Fruit fly (Drosophila melanogaster) whole organism, embryonic: Measurements from ENCODE around the gene CCHa1.

Experiments
- Abd-B ChIP-seq: fragments of 200-800 bp; sonication (Bioruptor generic); optimal IDR thresholded peaks from 2 replicates; lab custom pipeline; 2018; ENCODE audit warnings: missing biosample characterization, mild to moderate bottlenecking, missing genetic modification characterization, moderate library complexity
- Ada2b ChIP-seq: fragments of 200-800 bp; sonication (Bioruptor generic); IDR thresholded peaks from 2 replicates; pipeline ENCODE4 v1.3.6; 2022; ENCODE audit warnings: missing biosample characterization, missing genetic modification characterization
- Atf-2 ChIP-seq: fragments of 200-800 bp; sonication (Bioruptor generic); optimal IDR thresholded peaks from 2 replicates; lab custom pipeline; 2016; ENCODE audit warnings: missing biosample characterization, missing genetic modification characterization
- CG10565 ChIP-seq: fragments of 200-800 bp; sonication (Bioruptor generic); optimal IDR thresholded peaks from 3 replicates; lab custom pipeline; 2016; ENCODE audit warnings: missing biosample characterization, mild to moderate bottlenecking, missing genetic modification characterization
- CG11398 ChIP-seq: fragments of 200-800 bp; sonication (Bioruptor generic); optimal IDR thresholded peaks from 2 replicates; lab custom pipeline; 2016; ENCODE audit warnings: missing biosample characterization, missing genetic modification characterization
- CG12155 ChIP-seq: fragments of 200-800 bp; sonication (Bioruptor generic); optimal IDR thresholded peaks from 3 replicates; lab custom pipeline; 2016; ENCODE audit warnings: missing biosample characterization, missing genetic modification characterization
- CG13775 ChIP-seq: fragments of 200-800 bp; sonication (Bioruptor generic); optimal IDR thresholded peaks from 3 replicates; lab custom pipeline; 2017; ENCODE audit warnings: missing biosample characterization, mild to moderate bottlenecking, missing genetic modification characterization
- CG3163 ChIP-seq: fragments of 200-800 bp; sonication (Bioruptor generic); optimal IDR thresholded peaks from 3 replicates; lab custom pipeline; 2016; ENCODE audit warnings: missing biosample characterization, missing genetic modification characterization
- CG32532 ChIP-seq: fragments of 200-800 bp; sonication (Bioruptor generic); IDR thresholded peaks from 2 replicates; pipeline ENCODE4 v1.3.6; 2022; ENCODE audit warnings: missing biosample characterization, missing genetic modification characterization
- CG32767 ChIP-seq: fragments of 200-800 bp; sonication (Bioruptor generic); IDR thresholded peaks from 2 replicates; pipeline ENCODE4 v1.3.6; 2022; ENCODE audit warnings: missing biosample characterization, missing genetic modification characterization
- CG5245 ChIP-seq: fragments of 200-800 bp; sonication (Bioruptor generic); optimal IDR thresholded peaks from 3 replicates; lab custom pipeline; 2016; ENCODE audit warnings: missing biosample characterization, missing genetic modification characterization
- CG6654 ChIP-seq: fragments of 200-800 bp; sonication (Bioruptor generic); optimal IDR thresholded peaks from 2 replicates; lab custom pipeline; 2017; ENCODE audit warnings: missing biosample characterization, mild to moderate bottlenecking, missing genetic modification characterization
- CG6765 ChIP-seq: fragments of 200-800 bp; sonication (Bioruptor generic); optimal IDR thresholded peaks from 3 replicates; lab custom pipeline; 2017; ENCODE audit warnings: missing biosample characterization, mild to moderate bottlenecking, missing genetic modification characterization
- CG8388 ChIP-seq: fragments of 200-800 bp; sonication (Bioruptor generic); optimal IDR thresholded peaks from 2 replicates; lab custom pipeline; 2019; ENCODE audit warnings: missing biosample characterization, mild to moderate bottlenecking, missing genetic modification characterization, moderate library complexity
- Chrac-16 ChIP-seq: fragments of 200-800 bp; sonication (Bioruptor generic); optimal IDR thresholded peaks from 3 replicates; lab custom pipeline; 2016; ENCODE audit warnings: missing biosample characterization, missing genetic modification characterization
- E2f2 ChIP-seq: fragments of 200-800 bp; sonication (Bioruptor generic); IDR thresholded peaks from 2 replicates; pipeline ENCODE4 v1.3.6; 2022; ENCODE audit warnings: missing biosample characterization, missing genetic modification characterization
- ERR ChIP-seq: fragments of 200-800 bp; sonication (Bioruptor generic); optimal IDR thresholded peaks from 2 replicates; lab custom pipeline; 2016; ENCODE audit warnings: missing biosample characterization, missing genetic modification characterization
- Hmx ChIP-seq: fragments of 200-800 bp; sonication (Bioruptor generic); optimal IDR thresholded peaks from 2 replicates; lab custom pipeline; 2016; ENCODE audit warnings: missing biosample characterization, missing genetic modification characterization
- Hr78 ChIP-seq, 2 experiments: fragments of 200-800 bp in 1 of 2; fragments of >200 bp in 1 of 2; sonication (Bioruptor generic) in 1 of 2; optimal IDR thresholded peaks; 2 replicates each; lab custom pipeline; 2017 to 2019; ENCODE audit warnings: missing biosample characterization in 2 of 2, missing genetic modification characterization in 2 of 2, mild to moderate bottlenecking in 1 of 2, moderate library complexity in 1 of 2
- MBD-R2 ChIP-seq: fragments of 200-800 bp; sonication (Bioruptor generic); IDR thresholded peaks from 2 replicates; pipeline ENCODE4 v1.3.6; 2022; ENCODE audit warnings: missing biosample characterization, missing genetic modification characterization
- Med ChIP-seq: fragments of 200-800 bp; sonication (Bioruptor generic); peaks from one replicate; lab custom pipeline; 2016; ENCODE audit warnings: missing biosample characterization, missing genetic modification characterization, mild to moderate bottlenecking, inconsistent platforms, moderate library complexity
- NK7.1 ChIP-seq: fragments of 200-800 bp; sonication (Bioruptor generic); optimal IDR thresholded peaks from 3 replicates; lab custom pipeline; 2016; ENCODE audit warnings: missing biosample characterization, missing genetic modification characterization
- Nf-YB ChIP-seq: fragments of 200-800 bp; sonication (Bioruptor generic); optimal IDR thresholded peaks from 3 replicates; lab custom pipeline; 2019; ENCODE audit warnings: missing biosample characterization, mild to moderate bottlenecking, missing genetic modification characterization, moderate library complexity
- Side ChIP-seq: fragments of 200-800 bp; sonication (Bioruptor generic); optimal IDR thresholded peaks from 2 replicates; lab custom pipeline; 2016; ENCODE audit warnings: missing biosample characterization, missing genetic modification characterization
- Sry-δ ChIP-seq: fragments of 200-800 bp; sonication (Bioruptor generic); optimal IDR thresholded peaks from 2 replicates; lab custom pipeline; 2016; ENCODE audit warnings: missing biosample characterization, missing genetic modification characterization
- croc ChIP-seq: fragments of 200-800 bp; sonication (Bioruptor generic); conservative IDR thresholded peaks from 3 replicates; pipeline ENCODE4 v1.3.6; 2022; ENCODE audit warnings: missing biosample characterization, missing genetic modification characterization
- dpn ChIP-seq, 2 experiments: fragments of 200-800 bp; sonication (Bioruptor generic); optimal IDR thresholded peaks; 3 replicates each; lab custom pipeline; 2016; ENCODE audit warnings: missing biosample characterization in 2 of 2, missing genetic modification characterization in 2 of 2
- esg ChIP-seq: fragments of 200-800 bp; sonication (Bioruptor generic); conservative IDR thresholded peaks from 2 replicates; pipeline ENCODE4 v1.3.6; 2022; ENCODE audit warnings: missing biosample characterization, missing genetic modification characterization
- fru ChIP-seq: fragments of >200 bp; optimal IDR thresholded peaks from 2 replicates; lab custom pipeline; 2017
- her ChIP-seq: fragments of 200-800 bp; sonication (Bioruptor generic); optimal IDR thresholded peaks from 2 replicates; lab custom pipeline; 2016; ENCODE audit warnings: missing biosample characterization, missing genetic modification characterization
- kah ChIP-seq: fragments of 200-800 bp; sonication (Bioruptor generic); optimal IDR thresholded peaks from 2 replicates; lab custom pipeline; 2018; ENCODE audit warnings: missing biosample characterization, mild to moderate bottlenecking, missing genetic modification characterization
- kni ChIP-seq: fragments of 200-800 bp; sonication (Bioruptor generic); optimal IDR thresholded peaks from 3 replicates; lab custom pipeline; 2017; ENCODE audit warnings: mild to moderate bottlenecking, missing biosample characterization, missing genetic modification reagents, missing genetic modification characterization
- lilli ChIP-seq: fragments of 200-800 bp; sonication (Bioruptor generic); optimal IDR thresholded peaks from 3 replicates; lab custom pipeline; 2016; ENCODE audit warnings: missing biosample characterization, missing genetic modification characterization
- mirr ChIP-seq: fragments of 200-800 bp; sonication (Bioruptor generic); optimal IDR thresholded peaks from 3 replicates; lab custom pipeline; 2018; ENCODE audit warnings: missing biosample characterization, mild to moderate bottlenecking, missing genetic modification characterization
- otp ChIP-seq: fragments of 200-800 bp; sonication (Bioruptor generic); IDR thresholded peaks from 3 replicates; pipeline ENCODE4, ENCODE4 v1.3.6; 2022; ENCODE audit warnings: missing biosample characterization, missing genetic modification characterization
- p53 ChIP-seq: fragments of 200-800 bp; sonication (Bioruptor generic); optimal IDR thresholded peaks from 2 replicates; lab custom pipeline; 2016; ENCODE audit warnings: missing biosample characterization, missing genetic modification characterization
- pfk ChIP-seq: fragments of 200-800 bp; sonication (Bioruptor generic); optimal IDR thresholded peaks from 2 replicates; lab custom pipeline; 2018; ENCODE audit warnings: missing biosample characterization, mild to moderate bottlenecking, missing genetic modification characterization, moderate library complexity
- prd ChIP-seq, 3 experiments: fragments of >200 bp in 2 of 3; fragments of 200-800 bp in 1 of 3; sonication (Bioruptor generic) in 1 of 3; optimal IDR thresholded peaks in 2 of 3; IDR thresholded peaks in 1 of 3; 2 replicates in 2 of 3; 3 replicates in 1 of 3; pipeline versions ENCODE4 v1.3.6 to Lab custom; 2017 to 2022; ENCODE audit warnings: missing biosample characterization in 1 of 3, missing genetic modification characterization in 1 of 3
- rib ChIP-seq: fragments of 200-800 bp; sonication (Bioruptor generic); IDR thresholded peaks from 2 replicates; pipeline ENCODE4 v1.3.6; 2022; ENCODE audit warnings: missing biosample characterization, missing genetic modification characterization
- ro ChIP-seq: fragments of 200-800 bp; sonication (Bioruptor generic); IDR thresholded peaks from 2 replicates; pipeline ENCODE4 v1.3.6; 2022; ENCODE audit warnings: missing biosample characterization, missing genetic modification characterization
- salm ChIP-seq: fragments of 200-800 bp; sonication (Bioruptor generic); optimal IDR thresholded peaks from 2 replicates; lab custom pipeline; 2018; ENCODE audit warnings: missing biosample characterization, mild to moderate bottlenecking, missing genetic modification characterization
- sim ChIP-seq: fragments of 200-800 bp; sonication (Bioruptor generic); IDR thresholded peaks from 2 replicates; pipeline ENCODE4 v1.3.6; 2022; ENCODE audit warnings: missing biosample characterization, missing genetic modification characterization
- slp2 ChIP-seq: fragments of 200-800 bp; sonication (Bioruptor generic); optimal IDR thresholded peaks from 2 replicates; lab custom pipeline; 2016; ENCODE audit warnings: missing biosample characterization, missing genetic modification characterization
- sna ChIP-seq: fragments of 200-800 bp; sonication (Bioruptor generic); IDR thresholded peaks from 2 replicates; pipeline ENCODE4 v1.3.6; 2022; ENCODE audit warnings: missing biosample characterization, missing genetic modification characterization; ENCODE audit not compliant: partially characterized antibody
- so ChIP-seq: fragments of 200-800 bp; sonication (Bioruptor generic); IDR thresholded peaks from 3 replicates; pipeline ENCODE4 v1.3.6; 2022; ENCODE audit warnings: missing biosample characterization, missing genetic modification characterization
- sr ChIP-seq: fragments of 200-800 bp; sonication (Bioruptor generic); IDR thresholded peaks from 3 replicates; pipeline ENCODE4 v1.3.6; 2022; ENCODE audit warnings: missing biosample characterization, missing genetic modification characterization
- ssp ChIP-seq: fragments of 200-800 bp; sonication (Bioruptor generic); IDR thresholded peaks from 2 replicates; pipeline ENCODE4 v1.3.6; 2022; ENCODE audit warnings: missing biosample characterization, missing genetic modification characterization
- sug ChIP-seq: fragments of 200-800 bp; optimal IDR thresholded peaks from 2 replicates; lab custom pipeline; 2019; ENCODE audit warnings: missing biosample characterization, mild to moderate bottlenecking, missing genetic modification characterization, moderate library complexity
- zen2 ChIP-seq: fragments of 200-800 bp; sonication (Bioruptor generic); IDR thresholded peaks from 3 replicates; pipeline ENCODE4 v1.3.6; 2022; ENCODE audit warnings: missing biosample characterization, missing genetic modification characterization; ENCODE audit not compliant: partially characterized antibody
- zfh1 ChIP-seq: fragments of 200-800 bp; sonication (Bioruptor generic); IDR thresholded peaks from 3 replicates; pipeline ENCODE4 v1.3.6; 2022; ENCODE audit warnings: missing biosample characterization, missing genetic modification characterization

The CCHa1 gene

dm6 chr3R:14088887-14089567, 7.6 kb downstream of the CCHa1 start, which contains the start of gene Npc2b (continued):
- no peak for TF ChIP-seq croc
- peak; percentile 32 for TF ChIP-seq NK7.1
- TF ChIP-seq CG11398 (GFP tag; lab: Kevin White, UChicago) = peak; percentile 1
- 0 out of 2 replicates have a peak, but pooled peaks have one; percentile 32 for TF ChIP-seq CG32767 (GFP tag; lab: Robert Waterston, UW)
- no peak for TF ChIP-seq sna (GFP tag; lab: Robert Waterston, UW)
- peak; percentile 4 for TF ChIP-seq CG13775 (GFP tag; lab: Kevin White, UChicago)
- no peak for TF ChIP-seq sim (GFP tag; lab: Robert Waterston, UW)
- TF ChIP-seq CG3163 = peak; percentile 23
- TF ChIP-seq E2f2 = peak; percentile 39
- no peak for TF ChIP-seq Hmx (GFP tag; lab: Kevin White, UChicago)
- peak; percentile 22; the same call in 1 of the 2 replicates for TF ChIP-seq Ada2b (GFP tag; lab: Robert Waterston, UW)
- TF ChIP-seq Hr78 (GFP tag; optimal IDR thresholded peaks at IDR 0.05; lab: Kevin White, UChicago) = no peak
- peak; percentile 15 for TF ChIP-seq Nf-YB (GFP tag; lab: Kevin White, UChicago)
- no peak for TF ChIP-seq CG10565 (GFP tag; lab: Kevin White, UChicago)
- peak; percentile 79 for TF ChIP-seq CG32532 (GFP tag; lab: Robert Waterston, UW)
- TF ChIP-seq zfh1 = no peak; the same call in 2 of the 3 replicates
- no peak for TF ChIP-seq MBD-R2 (GFP tag; lab: Robert Waterston, UW)
- peak; percentile 3 for TF ChIP-seq kni
- TF ChIP-seq Abd-B = peak; percentile 42
- TF ChIP-seq ssp = no peak
- TF ChIP-seq sr (GFP tag; lab: Robert Waterston, UW) = no peak
- no peak for TF ChIP-seq ro (GFP tag; lab: Robert Waterston, UW)
- no peak for TF ChIP-seq so (GFP tag; lab: Robert Waterston, UW)
- peak; percentile 34 for TF ChIP-seq Atf-2
- peak; percentile 40 for TF ChIP-seq CG8388 (GFP tag; lab: Kevin White, UChicago)
- no peak for TF ChIP-seq salm (tag; lab: Kevin White, UChicago)
- peak; percentile 54 for TF ChIP-seq CG5245 (GFP tag; lab: Kevin White, UChicago)
- no peak for TF ChIP-seq ERR (GFP tag; lab: Kevin White, UChicago)
- peak; percentile 54 to 76 for TF ChIP-seq dpn (GFP tag; optimal IDR thresholded peaks at IDR 0.05; lab: Kevin White, UChicago)
- no peak for TF ChIP-seq rib (GFP tag; lab: Robert Waterston, UW)
- TF ChIP-seq CG12155 (GFP tag; lab: Kevin White, UChicago) = peak; percentile 47
- TF ChIP-seq prd (optimal IDR thresholded peaks at IDR 0.05; lab: Kevin White, UChicago) = no peak
- TF ChIP-seq prd (GFP tag; IDR thresholded peaks at IDR 0.05; lab: Robert Waterston, UW) = peak; percentile 40; the same call in 1 of the 3 replicates
- peak; percentile 76 for TF ChIP-seq lilli (GFP tag; lab: Kevin White, UChicago)
- peak; percentile 25 for TF ChIP-seq her
- TF ChIP-seq kah = no peak
- peak; percentile 26 for TF ChIP-seq Sry-δ (GFP tag; lab: Kevin White, UChicago)
- TF ChIP-seq fru = no peak
- TF ChIP-seq slp2 = no peak
- no peak for TF ChIP-seq zen2 (GFP tag; lab: Robert Waterston, UW)
- peak; percentile 92 for TF ChIP-seq Med (GFP tag; lab: Kevin White, UChicago)
- no peak for TF ChIP-seq p53 (GFP tag; lab: Kevin White, UChicago)
- no peak for TF ChIP-seq CG6654 (GFP tag; lab: Kevin White, UChicago)
- peak; percentile 16 for TF ChIP-seq CG6765 (GFP tag; lab: Kevin White, UChicago)
- no peak for TF ChIP-seq mirr (GFP tag; lab: Kevin White, UChicago)
- TF ChIP-seq Side (GFP tag; lab: Kevin White, UChicago) = peak; percentile 33
- TF ChIP-seq esg (GFP tag; lab: Robert Waterston, UW) = 0 out of 2 replicates have a peak, but pooled peaks have one; percentile 7
- peak; percentile 61 for TF ChIP-seq sug
- 0 out of 3 replicates have a peak, but pooled peaks have one; percentile 34 for TF ChIP-seq otp (GFP tag; lab: Robert Waterston, UW)
- no peak for TF ChIP-seq pfk (GFP tag; lab: Kevin White, UChicago)
- peak; percentile 70 for TF ChIP-seq Chrac-16 (GFP tag; lab: Kevin White, UChicago)
